Worm (Caenorhabditis elegans): ENCODE data around the gene crm-1.

ce11 chrV:10332012-10332411, at the start of gene crm-1:
- TF ChIP-seq ref-1 (GFP tag; conservative IDR thresholded peaks at IDR 0.05) (no peak), klf-2 (GFP tag; conservative IDR thresholded peaks at IDR 0.05) (no peak), ztf-29 (GFP tag; IDR thresholded peaks at IDR 0.05) (no peak), ztf-23 (GFP tag; IDR thresholded peaks at IDR 0.05) (no peak), cog-1 (tag; optimal IDR thresholded peaks at IDR 0.05) (no peak)

All from whole organism, midembryonic.